Fruit fly (Drosophila melanogaster) whole organism, embryonic: Measurements from ENCODE around the gene CG33269.
A peak's percentile ranks its signal among the peaks of the same experiment; 100 is the strongest.

Experiments
- Ada2b ChIP-seq: fragments of 200-800 bp; sonication (Bioruptor generic); IDR thresholded peaks from 2 replicates; pipeline ENCODE4 v1.3.6; 2022; ENCODE audit warnings: missing biosample characterization, missing genetic modification characterization
- Blimp-1 ChIP-seq: fragments of 200-800 bp; sonication (Bioruptor generic); optimal IDR thresholded peaks from 3 replicates; lab custom pipeline; 2018; ENCODE audit warnings: missing biosample characterization, missing genetic modification characterization, mild to moderate bottlenecking, moderate library complexity, missing genetic modification reagents
- CG11560 ChIP-seq: fragments of 200-800 bp; sonication (Bioruptor generic); IDR thresholded peaks from 3 replicates; pipeline ENCODE4 v1.3.6; 2022; ENCODE audit warnings: missing biosample characterization, missing genetic modification characterization
- CG12299 ChIP-seq: fragments of 200-800 bp; sonication (Bioruptor generic); optimal IDR thresholded peaks from 2 replicates; lab custom pipeline; 2018; ENCODE audit warnings: missing biosample characterization, mild to moderate bottlenecking, missing genetic modification characterization
- CG14050 ChIP-seq: fragments of 200-800 bp; sonication (Bioruptor generic); IDR thresholded peaks from 3 replicates; pipeline ENCODE4 v1.3.6; 2022; ENCODE audit warnings: missing biosample characterization, missing genetic modification characterization
- CG14965 ChIP-seq: fragments of 200-800 bp; sonication (Bioruptor generic); optimal IDR thresholded peaks from 2 replicates; lab custom pipeline; 2016; ENCODE audit warnings: missing biosample characterization, missing genetic modification characterization, borderline replicate concordance
- CG15269 ChIP-seq: fragments of 200-800 bp; sonication (Bioruptor generic); optimal IDR thresholded peaks from 2 replicates; lab custom pipeline; 2018; ENCODE audit warnings: missing biosample characterization, mild to moderate bottlenecking, missing genetic modification characterization, moderate library complexity
- CG1602 ChIP-seq: fragments of 200-800 bp; sonication (Bioruptor generic); optimal IDR thresholded peaks from 3 replicates; lab custom pipeline; 2016; ENCODE audit warnings: missing biosample characterization, missing genetic modification characterization
- CG17568 ChIP-seq: fragments of 200-800 bp; sonication (Bioruptor generic); optimal IDR thresholded peaks from 2 replicates; lab custom pipeline; 2018; ENCODE audit warnings: missing biosample characterization, mild to moderate bottlenecking, missing genetic modification characterization, moderate library complexity
- CG18262 ChIP-seq: fragments of 200-800 bp; optimal IDR thresholded peaks from 3 replicates; lab custom pipeline; 2019; ENCODE audit warnings: missing biosample characterization, mild to moderate bottlenecking, missing genetic modification characterization, moderate library complexity
- CG18476 ChIP-seq: fragments of 200-800 bp; sonication (Bioruptor generic); optimal IDR thresholded peaks from 2 replicates; lab custom pipeline; 2016; ENCODE audit warnings: missing biosample characterization, mild to moderate bottlenecking, missing genetic modification characterization
- CG31365 ChIP-seq: fragments of 200-800 bp; sonication (Bioruptor generic); optimal IDR thresholded peaks from 2 replicates; lab custom pipeline; 2018; ENCODE audit warnings: missing biosample characterization, mild to moderate bottlenecking, missing genetic modification characterization
- CG32532 ChIP-seq: fragments of 200-800 bp; sonication (Bioruptor generic); IDR thresholded peaks from 2 replicates; pipeline ENCODE4 v1.3.6; 2022; ENCODE audit warnings: missing biosample characterization, missing genetic modification characterization
- CG5180 ChIP-seq: fragments of 200-800 bp; sonication (Bioruptor generic); optimal IDR thresholded peaks from 3 replicates; lab custom pipeline; 2017; ENCODE audit warnings: missing biosample characterization, missing genetic modification characterization, mild to moderate bottlenecking, moderate library complexity, missing genetic modification reagents
- CG6765 ChIP-seq: fragments of 200-800 bp; sonication (Bioruptor generic); optimal IDR thresholded peaks from 3 replicates; lab custom pipeline; 2017; ENCODE audit warnings: missing biosample characterization, mild to moderate bottlenecking, missing genetic modification characterization
- CG7745 ChIP-seq: fragments of 200-800 bp; sonication (Bioruptor generic); optimal IDR thresholded peaks from 2 replicates; lab custom pipeline; 2018; ENCODE audit warnings: missing biosample characterization, mild to moderate bottlenecking, missing genetic modification characterization, moderate library complexity
- CG9437 ChIP-seq: fragments of 200-800 bp; sonication (Bioruptor generic); optimal IDR thresholded peaks from 2 replicates; lab custom pipeline; 2018; ENCODE audit warnings: missing biosample characterization, mild to moderate bottlenecking, missing genetic modification characterization
- CG9797 ChIP-seq: fragments of 200-800 bp; sonication (Bioruptor generic); optimal IDR thresholded peaks from 3 replicates; lab custom pipeline; 2018; ENCODE audit warnings: missing biosample characterization, mild to moderate bottlenecking, missing genetic modification characterization
- Camta ChIP-seq: fragments of 200-800 bp; sonication (Bioruptor generic); optimal IDR thresholded peaks from 2 replicates; lab custom pipeline; 2016; ENCODE audit warnings: missing biosample characterization, missing genetic modification characterization
- D19A ChIP-seq: fragments of 200-800 bp; optimal IDR thresholded peaks from 3 replicates; lab custom pipeline; 2019; ENCODE audit warnings: missing biosample characterization, mild to moderate bottlenecking, missing genetic modification characterization, moderate library complexity
- Dip3 ChIP-seq: fragments of 200-800 bp; sonication (Bioruptor generic); optimal IDR thresholded peaks from 3 replicates; lab custom pipeline; 2016; ENCODE audit warnings: missing biosample characterization, missing genetic modification characterization
- Dll ChIP-seq: fragments of 200-800 bp; sonication (Bioruptor generic); IDR thresholded peaks from 4 replicates; pipeline ENCODE4 v1.3.6; 2022; ENCODE audit warnings: missing biosample characterization, missing genetic modification characterization; ENCODE audit not compliant: partially characterized antibody
- Kr ChIP-seq: fragments of 200-800 bp; sonication (Bioruptor generic); optimal IDR thresholded peaks from 2 replicates; lab custom pipeline; 2017; ENCODE audit warnings: missing biosample characterization, mild to moderate bottlenecking, missing genetic modification characterization
- Meics ChIP-seq: fragments of 200-800 bp; sonication (Bioruptor generic); optimal IDR thresholded peaks from 2 replicates; lab custom pipeline; 2017; ENCODE audit warnings: missing biosample characterization, mild to moderate bottlenecking, missing genetic modification characterization
- Neu2 ChIP-seq: fragments of 200-800 bp; sonication (Bioruptor generic); optimal IDR thresholded peaks from 3 replicates; lab custom pipeline; 2016; ENCODE audit warnings: missing biosample characterization, missing genetic modification characterization, borderline replicate concordance
- Nf-YC ChIP-seq: fragments of 200-800 bp; optimal IDR thresholded peaks from 3 replicates; lab custom pipeline; 2019; ENCODE audit warnings: missing biosample characterization, mild to moderate bottlenecking, missing genetic modification characterization, moderate library complexity
- Ravus ChIP-seq: fragments of 200-800 bp; sonication (Bioruptor generic); IDR thresholded peaks from 2 replicates; pipeline ENCODE4 v1.3.6; 2022; ENCODE audit warnings: missing biosample characterization, missing genetic modification characterization
- bigmax ChIP-seq: fragments of 200-800 bp; sonication (Bioruptor generic); optimal IDR thresholded peaks from 2 replicates; lab custom pipeline; 2018; ENCODE audit warnings: missing biosample characterization, mild to moderate bottlenecking, missing genetic modification characterization
- btn ChIP-seq: fragments of 200-800 bp; sonication (Bioruptor generic); optimal IDR thresholded peaks from 2 replicates; lab custom pipeline; 2016; ENCODE audit warnings: missing biosample characterization, missing genetic modification characterization
- da ChIP-seq: fragments of 200-800 bp; sonication (Bioruptor generic); optimal IDR thresholded peaks from 2 replicates; lab custom pipeline; 2016; ENCODE audit warnings: missing biosample characterization, missing genetic modification characterization
- ems ChIP-seq: fragments of 200-800 bp; sonication (Bioruptor generic); optimal IDR thresholded peaks from 3 replicates; lab custom pipeline; 2016; ENCODE audit warnings: missing biosample characterization, missing genetic modification characterization
- gsb ChIP-seq: fragments of 200-800 bp; sonication (Bioruptor generic); IDR thresholded peaks from 2 replicates; pipeline ENCODE4 v1.3.6; 2022; ENCODE audit warnings: missing biosample characterization, missing genetic modification characterization
- ham ChIP-seq: fragments of 200-800 bp; sonication (Bioruptor generic); IDR thresholded peaks from 2 replicates; pipeline ENCODE4 v1.3.6; 2022; ENCODE audit warnings: missing biosample characterization, missing genetic modification characterization
- ken ChIP-seq: fragments of 200-800 bp; sonication (Bioruptor generic); IDR thresholded peaks from 3 replicates; pipeline ENCODE4 v1.3.6; 2022; ENCODE audit warnings: missing biosample characterization, missing genetic modification characterization
- lab ChIP-seq: fragments of 200-800 bp; sonication (Bioruptor generic); optimal IDR thresholded peaks from 3 replicates; lab custom pipeline; 2017; ENCODE audit warnings: missing biosample characterization, missing genetic modification characterization, mild to moderate bottlenecking, moderate library complexity, missing genetic modification reagents
- nmo ChIP-seq: fragments of 200-800 bp; sonication (Bioruptor generic); optimal IDR thresholded peaks from 2 replicates; lab custom pipeline; 2018; ENCODE audit warnings: missing biosample characterization, mild to moderate bottlenecking, missing genetic modification characterization, moderate library complexity
- pum ChIP-seq: fragments of 200-800 bp; sonication (Bioruptor generic); optimal IDR thresholded peaks from 2 replicates; lab custom pipeline; 2016; ENCODE audit warnings: missing biosample characterization, missing genetic modification characterization
- repo ChIP-seq: fragments of 200-800 bp; sonication (Bioruptor generic); optimal IDR thresholded peaks from 2 replicates; lab custom pipeline; 2016; ENCODE audit warnings: missing biosample characterization, missing genetic modification characterization
- sc ChIP-seq, 3 experiments: fragments of >200 bp in 2 of 3; fragments of 200-800 bp in 1 of 3; sonication (Bioruptor generic) in 1 of 3; optimal IDR thresholded peaks; 2 replicates in 2 of 3; 3 replicates in 1 of 3; lab custom pipeline; 2017; ENCODE audit warnings: mild to moderate bottlenecking in 1 of 3, missing biosample characterization in 1 of 3, missing genetic modification characterization in 1 of 3, missing genetic modification reagents in 1 of 3
- sens ChIP-seq: fragments of 200-800 bp; sonication (Bioruptor generic); peaks from one replicate; lab custom pipeline; 2016; ENCODE audit warnings: missing biosample characterization, missing genetic modification characterization
- sna ChIP-seq: fragments of 200-800 bp; sonication (Bioruptor generic); IDR thresholded peaks from 2 replicates; pipeline ENCODE4 v1.3.6; 2022; ENCODE audit warnings: missing biosample characterization, missing genetic modification characterization; ENCODE audit not compliant: partially characterized antibody
- stwl ChIP-seq: fragments of 200-800 bp; sonication (Bioruptor generic); optimal IDR thresholded peaks from 3 replicates; lab custom pipeline; 2018; ENCODE audit warnings: missing biosample characterization, mild to moderate bottlenecking, missing genetic modification characterization, moderate library complexity
- trh ChIP-seq: fragments of 200-800 bp; sonication (Bioruptor generic); optimal IDR thresholded peaks from 2 replicates; lab custom pipeline; 2016; ENCODE audit warnings: missing biosample characterization, missing genetic modification characterization
- unc-4 ChIP-seq: fragments of 200-800 bp; sonication (Bioruptor generic); IDR thresholded peaks from 2 replicates; pipeline ENCODE4 v1.3.6; 2022; ENCODE audit warnings: missing biosample characterization, missing genetic modification characterization; ENCODE audit not compliant: partially characterized antibody
- unpg ChIP-seq: fragments of 200-800 bp; sonication (Bioruptor generic); optimal IDR thresholded peaks from 3 replicates; lab custom pipeline; 2018; ENCODE audit warnings: missing biosample characterization, mild to moderate bottlenecking, missing genetic modification characterization, moderate library complexity
- usp ChIP-seq: fragments of >200 bp; optimal IDR thresholded peaks from 2 replicates; lab custom pipeline; 2017; ENCODE audit warnings: missing biosample characterization, missing genetic modification characterization
- wdn ChIP-seq: fragments of 200-800 bp; sonication (Bioruptor generic); IDR thresholded peaks from 2 replicates; pipeline ENCODE4 v1.3.6; 2022; ENCODE audit warnings: missing biosample characterization, missing genetic modification characterization
- wek ChIP-seq: fragments of 200-800 bp; sonication (Bioruptor generic); optimal IDR thresholded peaks from 3 replicates; lab custom pipeline; 2018; ENCODE audit warnings: missing biosample characterization, mild to moderate bottlenecking, missing genetic modification characterization, moderate library complexity
- z ChIP-seq: fragments of 200-800 bp; sonication (Bioruptor generic); IDR thresholded peaks from 3 replicates; pipeline ENCODE4 v1.3.6; 2022; ENCODE audit warnings: missing biosample characterization, missing genetic modification characterization
- zf30C ChIP-seq: fragments of 200-800 bp; sonication (Bioruptor generic); optimal IDR thresholded peaks from 3 replicates; lab custom pipeline; 2018; ENCODE audit warnings: missing biosample characterization, mild to moderate bottlenecking, missing genetic modification characterization

The CG33269 gene

DNA sequence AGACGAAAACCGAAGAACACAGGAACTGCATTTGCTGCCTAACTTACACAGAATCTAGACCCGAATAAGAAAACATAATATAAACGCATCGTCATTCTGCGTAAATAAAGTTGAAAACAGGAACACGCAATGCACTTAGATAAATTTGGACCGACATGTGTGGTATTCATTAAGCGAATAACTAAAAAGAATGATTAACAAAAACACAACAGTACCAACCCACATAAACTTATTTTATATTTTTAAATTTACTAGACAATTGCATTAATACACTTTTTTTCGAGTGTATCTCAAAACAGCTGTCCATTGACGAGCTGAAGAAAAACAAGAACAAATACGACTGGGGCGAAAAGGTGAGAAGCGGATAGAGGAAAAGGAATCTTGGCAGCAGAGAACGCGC, 27.7 kb downstream of the CG33269 start (continued):
- TF ChIP-seq CG18476 (GFP tag; lab: Kevin White, UChicago) (peak; percentile 84), CG9437 (GFP tag; lab: Kevin White, UChicago) (peak; percentile 59), ham (GFP tag; lab: Robert Waterston, UW) (no peak), Nf-YC (tag; lab: Kevin White, UChicago) (peak; percentile 18), stwl (tag; lab: Kevin White, UChicago) (peak; percentile 74), wdn (GFP tag; lab: Robert Waterston, UW) (no peak), nmo (GFP tag; lab: Kevin White, UChicago) (peak; percentile 89), Dip3 (no peak), trh (GFP tag; lab: Kevin White, UChicago) (peak; percentile 15), Blimp-1 (GFP tag; lab: Kevin White, UChicago) (peak; percentile 91), sc (optimal IDR thresholded peaks at IDR 0.05; lab: Kevin White, UChicago) (no peak), sc (GFP tag; optimal IDR thresholded peaks at IDR 0.05; lab: Kevin White, UChicago) (peak; percentile 91), Ada2b (GFP tag; lab: Robert Waterston, UW) (peak; percentile 60), CG18262 (tag; lab: Kevin White, UChicago) (peak; percentile 96), da (GFP tag; lab: Kevin White, UChicago) (peak; percentile 58), usp (GFP tag; lab: Kevin White, UChicago) (no peak), Neu2 (no peak), CG7745 (tag; lab: Kevin White, UChicago) (peak; percentile 65), sna (no peak), pum (GFP tag; lab: Kevin White, UChicago) (peak; percentile 79), sens (GFP tag; lab: Kevin White, UChicago) (peak; percentile 99), Meics (GFP tag; lab: Kevin White, UChicago) (peak; percentile 51), gsb (GFP tag; lab: Robert Waterston, UW) (no peak), CG9797 (GFP tag; lab: Kevin White, UChicago) (peak; percentile 12), ken (GFP tag; lab: Robert Waterston, UW) (peak; percentile 80), btn (GFP tag; lab: Kevin White, UChicago) (peak; percentile 46), unc-4 (GFP tag; lab: Robert Waterston, UW) (no peak), Kr (GFP tag; lab: Kevin White, UChicago) (peak; percentile 58), unpg (GFP tag; lab: Kevin White, UChicago) (peak; percentile 86), CG12299 (peak; percentile 48), CG5180 (GFP tag; lab: Kevin White, UChicago) (peak; percentile 56), CG1602 (GFP tag; lab: Kevin White, UChicago) (peak; percentile 82), zf30C (GFP tag; lab: Kevin White, UChicago) (peak; percentile 89), CG17568 (GFP tag; lab: Kevin White, UChicago) (peak; percentile 81), CG6765 (no peak), bigmax (no peak), D19A (tag; lab: Kevin White, UChicago) (peak; percentile 89), z (GFP tag; lab: Robert Waterston, UW) (0 out of 3 replicates have a peak, but pooled peaks have one; percentile 5), Camta (GFP tag; lab: Kevin White, UChicago) (peak; percentile 82), CG14965 (GFP tag; lab: Kevin White, UChicago) (peak; percentile 46), CG31365 (peak; percentile 4), Ravus (no peak; the same call in 1 of the 2 replicates), Dll (GFP tag; lab: Robert Waterston, UW) (no peak), CG15269 (tag; lab: Kevin White, UChicago) (peak; percentile 70), repo (GFP tag; lab: Kevin White, UChicago) (peak; percentile 65), CG14050 (GFP tag; lab: Robert Waterston, UW) (no peak), wek (peak; percentile 38), lab (GFP tag; lab: Kevin White, UChicago) (peak; percentile 71), CG11560 (tag; lab: Robert Waterston, UW) (no peak), ems (GFP tag; lab: Kevin White, UChicago) (peak; percentile 82), CG32532 (GFP tag; lab: Robert Waterston, UW) (peak; percentile 56; the same call in 1 of the 2 replicates)
